Worm (Caenorhabditis elegans): ENCODE data around the gene W08A12.2.

DNA sequence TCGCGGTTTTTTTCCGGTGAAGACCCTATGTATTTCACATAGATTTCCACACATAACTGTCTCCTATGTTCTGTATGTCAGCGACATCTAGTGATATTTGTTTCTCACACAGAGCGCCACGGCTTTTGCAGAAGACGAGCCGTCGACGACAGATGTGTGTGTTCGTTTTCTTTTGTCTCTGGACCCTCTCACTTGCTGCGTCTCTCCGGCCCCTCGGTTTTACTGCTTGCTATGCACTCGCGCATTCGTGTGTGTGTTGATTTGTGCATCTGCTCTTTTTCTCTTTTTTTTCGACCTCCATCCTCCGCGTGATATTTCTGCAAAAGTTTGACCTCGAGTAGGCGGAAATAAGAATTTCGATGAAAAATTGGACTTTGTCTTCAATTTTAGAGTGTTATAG lies 3.0 kb upstream of the W08A12.2 start:
- TF ChIP-seq ceh-20 (GFP tag; IDR thresholded peaks at IDR 0.05) (no peak), skn-1 (tag; optimal IDR thresholded peaks at IDR 0.05) (no peak), ama-1 (optimal IDR thresholded peaks at IDR 0.05) (no peak), nhr-77 (tag; optimal IDR thresholded peaks at IDR 0.05) (no peak), T26A8.4 (GFP tag; IDR thresholded peaks at IDR 0.05) (no peak), mdt-29 (GFP tag; IDR thresholded peaks at IDR 0.05) (no peak), madf-9 (GFP tag; conservative IDR thresholded peaks at IDR 0.05) (no peak), ceh-28 (tag; optimal IDR thresholded peaks at IDR 0.05) (no peak), F10B5.3 (tag; optimal IDR thresholded peaks at IDR 0.05) (no peak), dpl-1 (GFP tag; optimal IDR thresholded peaks at IDR 0.05) (peak; percentile 1)
